Worm (Caenorhabditis elegans) whole organism, L4 larva: ENCODE results near the gene mrp-7.
A peak's percentile ranks its signal among the peaks of the same experiment; 100 is the strongest.

Experiments used
- R02D3.7 ChIP-seq: fragments of 150-350 bp; sonication (generic microtip); optimal IDR thresholded peaks from 3 replicates; lab custom pipeline; 2014; ENCODE audit warnings: missing biosample characterization, missing genetic modification characterization
- T26A8.4 ChIP-seq: fragments of 200-800 bp; sonication (Bioruptor generic); IDR thresholded peaks from 2 replicates; pipeline ENCODE4 v1.3.6; 2022; ENCODE audit warnings: missing genetic modification characterization, missing compliant biosample characterization
- Y75B8A.6 ChIP-seq: fragments of 200-800 bp; sonication (Bioruptor generic); IDR thresholded peaks from 2 replicates; pipeline ENCODE4 v1.3.6; 2022; ENCODE audit warnings: missing genetic modification reagents, missing genetic modification characterization, missing compliant biosample characterization
- ZK337.2 ChIP-seq: fragments of 200-800 bp; sonication (Bioruptor generic); IDR thresholded peaks from 2 replicates; pipeline ENCODE4 v1.3.6; 2022; ENCODE audit warnings: missing genetic modification reagents, missing genetic modification characterization, missing compliant biosample characterization
- aha-1 ChIP-seq: fragments of 150-350 bp; peaks from one replicate; lab custom pipeline; 2014; ENCODE audit warnings: missing biosample characterization, missing genetic modification characterization
- ceh-28 ChIP-seq: fragments of 150-350 bp; optimal IDR thresholded peaks from 2 replicates; lab custom pipeline; 2014; ENCODE audit warnings: missing biosample characterization, missing genetic modification reagents, missing genetic modification characterization
- ceh-44 ChIP-seq: fragments of 200-800 bp; sonication (Bioruptor generic); IDR thresholded peaks from 2 replicates; pipeline ENCODE4 v1.3.6; 2022; ENCODE audit warnings: missing genetic modification reagents, missing genetic modification characterization, missing compliant biosample characterization
- cey-2 ChIP-seq: sonication (generic microtip); optimal IDR thresholded peaks from 3 replicates; lab custom pipeline; 2017; ENCODE audit warnings: missing genetic modification characterization, mild to moderate bottlenecking, missing compliant biosample characterization, antibody characterized with exemption, borderline replicate concordance; ENCODE audit not compliant: insufficient read depth
- daf-16 ChIP-seq, 3 experiments: sonication (generic microtip); optimal IDR thresholded peaks; 2 replicates each; lab custom pipeline; 2016 to 2017; ENCODE audit warnings: missing genetic modification characterization in 3 of 3, missing genetic modification reagents in 3 of 3, mild to moderate bottlenecking in 2 of 3, missing compliant biosample characterization in 2 of 3, missing biosample characterization in 1 of 3, moderate library complexity in 1 of 3
- daf-19 ChIP-seq: fragments of 200-800 bp; sonication (Bioruptor generic); conservative IDR thresholded peaks from 2 replicates; pipeline ENCODE4 v1.3.6; 2022; ENCODE audit warnings: missing genetic modification characterization, missing compliant biosample characterization
- dmd-6 ChIP-seq: fragments of 200-800 bp; sonication (Bioruptor generic); IDR thresholded peaks from 2 replicates; pipeline ENCODE4 v1.3.6; 2022; ENCODE audit warnings: missing genetic modification reagents, missing genetic modification characterization, missing compliant biosample characterization
- dpl-1 ChIP-seq: fragments of 150-350 bp; optimal IDR thresholded peaks from 2 replicates; lab custom pipeline; 2014; ENCODE audit warnings: missing biosample characterization, missing genetic modification reagents, missing genetic modification characterization
- dve-1 ChIP-seq: sonication (generic microtip); optimal IDR thresholded peaks from 2 replicates; lab custom pipeline; 2017; ENCODE audit warnings: antibody characterized with exemption, mild to moderate bottlenecking, missing genetic modification characterization, missing compliant biosample characterization; ENCODE audit not compliant: insufficient read depth
- egl-27 ChIP-seq: sonication (generic microtip); optimal IDR thresholded peaks from 3 replicates; lab custom pipeline; 2017; ENCODE audit warnings: missing biosample characterization, missing genetic modification reagents, missing genetic modification characterization
- fkh-10 ChIP-seq: fragments of 150-350 bp; optimal IDR thresholded peaks from 2 replicates; lab custom pipeline; 2014; ENCODE audit warnings: missing biosample characterization, missing genetic modification reagents, missing genetic modification characterization
- hlh-11 ChIP-seq: fragments of 200-800 bp; sonication (Bioruptor generic); optimal IDR thresholded peaks from 2 replicates; lab custom pipeline; 2018; ENCODE audit warnings: mild to moderate bottlenecking, missing genetic modification characterization, missing compliant biosample characterization
- hlh-30 ChIP-seq: sonication (generic microtip); optimal IDR thresholded peaks from 2 replicates; lab custom pipeline; 2017; ENCODE audit warnings: antibody characterized with exemption, mild to moderate bottlenecking, missing genetic modification characterization, missing compliant biosample characterization; ENCODE audit not compliant: insufficient read depth
- hmg-1.1 ChIP-seq: fragments of 200-800 bp; sonication (Bioruptor generic); IDR thresholded peaks from 2 replicates; pipeline ENCODE4 v1.3.6; 2022; ENCODE audit warnings: missing genetic modification reagents, missing genetic modification characterization, missing compliant biosample characterization
- jun-1 ChIP-seq: fragments of 150-350 bp; optimal IDR thresholded peaks from 2 replicates; lab custom pipeline; 2014; ENCODE audit warnings: missing biosample characterization, missing genetic modification reagents, missing genetic modification characterization
- lin-29 ChIP-seq: fragments of 200-800 bp; sonication (Bioruptor generic); IDR thresholded peaks from 2 replicates; pipeline ENCODE4 v1.3.6; 2022; ENCODE audit warnings: missing genetic modification reagents, missing genetic modification characterization, missing compliant biosample characterization
- lin-38 ChIP-seq: fragments of 200-800 bp; sonication (Bioruptor generic); IDR thresholded peaks from 2 replicates; pipeline ENCODE4 v1.3.6; 2022; ENCODE audit warnings: missing genetic modification reagents, missing genetic modification characterization, missing compliant biosample characterization
- lsy-2 ChIP-seq, 2 experiments: fragments of 150-350 bp in 1 of 2; sonication (generic microtip) in 1 of 2; optimal IDR thresholded peaks; 2 replicates each; lab custom pipeline; 2014 to 2017; ENCODE audit warnings: missing biosample characterization in 2 of 2, missing genetic modification characterization in 2 of 2
- mdl-1 ChIP-seq, 2 experiments: fragments of 150-350 bp in 1 of 2; sonication (generic microtip) in 1 of 2; optimal IDR thresholded peaks; 2 replicates each; lab custom pipeline; 2014 to 2017; ENCODE audit warnings: missing biosample characterization in 2 of 2, missing genetic modification characterization in 2 of 2
- mep-1 ChIP-seq: fragments of 150-350 bp; sonication (generic microtip); optimal IDR thresholded peaks from 3 replicates; lab custom pipeline; 2014; ENCODE audit warnings: missing biosample characterization, missing genetic modification characterization
- mes-2 ChIP-seq: sonication (generic microtip); optimal IDR thresholded peaks from 2 replicates; lab custom pipeline; 2016; ENCODE audit warnings: missing genotype, mild to moderate bottlenecking, missing genetic modification characterization, missing compliant biosample characterization; ENCODE audit not compliant: poor library complexity, severe bottlenecking
- mxl-3 ChIP-seq: fragments of 200-800 bp; sonication (Bioruptor generic); optimal IDR thresholded peaks from 2 replicates; lab custom pipeline; 2018; ENCODE audit warnings: mild to moderate bottlenecking, missing genetic modification characterization, missing compliant biosample characterization
- nhr-11 ChIP-seq: fragments of 150-350 bp; optimal IDR thresholded peaks from 2 replicates; lab custom pipeline; 2014; ENCODE audit warnings: missing biosample characterization, missing genetic modification characterization
- nhr-25 ChIP-seq: sonication (generic microtip); optimal IDR thresholded peaks from 2 replicates; lab custom pipeline; 2017; ENCODE audit warnings: missing genetic modification characterization, mild to moderate bottlenecking, missing compliant biosample characterization, antibody characterized with exemption, moderate library complexity, borderline replicate concordance; ENCODE audit not compliant: insufficient read depth
- nhr-28 ChIP-seq: fragments of 150-350 bp; optimal IDR thresholded peaks from 2 replicates; lab custom pipeline; 2014; ENCODE audit warnings: missing biosample characterization, missing genetic modification characterization
- nhr-48 ChIP-seq: sonication (generic microtip); optimal IDR thresholded peaks from 2 replicates; lab custom pipeline; 2016; ENCODE audit warnings: mild to moderate bottlenecking, missing genetic modification characterization, missing compliant biosample characterization
- nhr-6 ChIP-seq: fragments of 150-350 bp; optimal IDR thresholded peaks from 2 replicates; lab custom pipeline; 2014; ENCODE audit warnings: missing biosample characterization, missing genetic modification characterization
- nhr-77 ChIP-seq: fragments of 150-350 bp; optimal IDR thresholded peaks from 2 replicates; lab custom pipeline; 2014; ENCODE audit warnings: missing biosample characterization, missing genetic modification characterization
- pha-4 ChIP-seq, 2 experiments: fragments of 150-350 bp in 1 of 2; fragments of 200-800 bp in 1 of 2; sonication (Bioruptor generic) in 1 of 2; IDR thresholded peaks in 1 of 2; optimal IDR thresholded peaks in 1 of 2; 2 replicates each; pipeline versions ENCODE4 v1.3.6 to Lab custom; 2014 to 2022; ENCODE audit warnings: missing genetic modification characterization in 2 of 2, missing genetic modification reagents in 2 of 2, missing biosample characterization in 1 of 2, missing compliant biosample characterization in 1 of 2
- php-3 ChIP-seq: fragments of 200-800 bp; sonication (Bioruptor generic); IDR thresholded peaks from 2 replicates; pipeline ENCODE4 v1.3.6; 2022; ENCODE audit warnings: missing genetic modification reagents, missing genetic modification characterization, missing compliant biosample characterization
- set-16 ChIP-seq: fragments of 200-800 bp; sonication (Bioruptor generic); IDR thresholded peaks from 2 replicates; pipeline ENCODE4 v1.3.6; 2022; ENCODE audit warnings: missing genetic modification reagents, missing genetic modification characterization, missing compliant biosample characterization
- snpc-1.2 ChIP-seq: fragments of 200-800 bp; sonication (Bioruptor generic); IDR thresholded peaks from 2 replicates; pipeline ENCODE4 v1.3.6; 2022; ENCODE audit warnings: missing genetic modification reagents, missing genetic modification characterization, missing compliant biosample characterization
- tag-97 ChIP-seq: fragments of 200-800 bp; sonication (Bioruptor generic); IDR thresholded peaks from 2 replicates; pipeline ENCODE4 v1.3.6; 2022; ENCODE audit warnings: missing genetic modification characterization, missing compliant biosample characterization
- tra-1 ChIP-seq: fragments of 200-800 bp; sonication (Bioruptor generic); IDR thresholded peaks from 2 replicates; pipeline ENCODE4 v1.3.6; 2022; ENCODE audit warnings: missing genetic modification reagents, missing genetic modification characterization, missing compliant biosample characterization
- unc-62 ChIP-seq, 3 experiments: fragments of 150-350 bp in 1 of 3; sonication (generic microtip); optimal IDR thresholded peaks in 2 of 3; peaks in 1 of 3; 1 replicate in 1 of 3; 2 replicates in 2 of 3; lab custom pipeline; 2014 to 2017; ENCODE audit warnings: missing biosample characterization in 3 of 3, missing genetic modification characterization in 3 of 3, missing genetic modification reagents in 3 of 3, missing genotype in 1 of 3
- ztf-7 ChIP-seq: fragments of 150-350 bp; optimal IDR thresholded peaks from 2 replicates; lab custom pipeline; 2014; ENCODE audit warnings: missing biosample characterization, missing genetic modification characterization

The mrp-7 gene

ce11 chrV:19643903-19644302 lies 30.7 kb upstream of the mrp-7 start, which contains the start of the genes Y43F8C.7 and mrps-28:
TSS of gene Y43F8C.7 (minus strand) at chrV:19644030.
TSS of gene mrps-28 (plus strand) at chrV:19644239.
- 0 out of 2 replicates have a peak, but pooled peaks have one; percentile 15 for TF ChIP-seq dmd-6 (GFP tag; lab: Robert Waterston, UW)
- peak; percentile 42 for TF ChIP-seq ceh-28
- peak; percentile 58 for TF ChIP-seq mes-2 (tag; lab: Kevin White, UChicago)
- peak; percentile 55 for TF ChIP-seq dpl-1
- no peak for TF ChIP-seq egl-27 (tag; lab: Kevin White, UChicago)
- TF ChIP-seq nhr-48 = no peak
- no peak for TF ChIP-seq hlh-11 (tag; lab: Kevin White, UChicago)
- TF ChIP-seq jun-1 = no peak
- TF ChIP-seq nhr-11 (tag; lab: Kevin White, UChicago) = peak; percentile 5
- TF ChIP-seq hmg-1.1 (GFP tag; lab: Robert Waterston, UW) = 0 out of 2 replicates have a peak, but pooled peaks have one; percentile 10
- peak; percentile 9 for TF ChIP-seq mep-1
- TF ChIP-seq dve-1 (tag; lab: Kevin White, UChicago) = peak; percentile 31
- no peak for TF ChIP-seq daf-16 (GFP tag; optimal IDR thresholded peaks at IDR 0.05; lab: Kevin White, UChicago)
- peak; percentile 25 for TF ChIP-seq daf-16 (tag; optimal IDR thresholded peaks at IDR 0.05; lab: Kevin White, UChicago)
- no peak for TF ChIP-seq php-3
- no peak for TF ChIP-seq fkh-10 (GFP tag; lab: Kevin White, UChicago)
- TF ChIP-seq R02D3.7 (tag; lab: Kevin White, UChicago) = no peak
- no peak for TF ChIP-seq pha-4 (GFP tag; IDR thresholded peaks at IDR 0.05; lab: Robert Waterston, UW)
- no peak for TF ChIP-seq pha-4 (tag; optimal IDR thresholded peaks at IDR 0.05; lab: Kevin White, UChicago)
- no peak for TF ChIP-seq ztf-7 (tag; lab: Kevin White, UChicago)
- no peak for TF ChIP-seq cey-2
- TF ChIP-seq ZK337.2 (GFP tag; lab: Robert Waterston, UW) = no peak
- TF ChIP-seq lsy-2 (tag; optimal IDR thresholded peaks at IDR 0.05; lab: Kevin White, UChicago) = peak; percentile 85 to 98

- TF ChIP-seq Y75B8A.6 (no peak), lin-38 (GFP tag; lab: Robert Waterston, UW) (peak; percentile 45)
- TF ChIP-seq, all 104 proteins: peak for 1
Measured at ce11 chrV:19645572-19646155, 29.0 kb upstream of the mrp-7 start, which contains the start of gene Y43F8C.9. TSS of gene Y43F8C.9 (plus strand) at chrV:19646105.

ce11 chrV:19655151-19655550 lies 19.5 kb upstream of the mrp-7 start, which contains the start of gene dmd-3:
TSS of gene dmd-3 (minus strand) at chrV:19655251.
- no peak for TF ChIP-seq ceh-44
- no peak for TF ChIP-seq nhr-77 (tag; lab: Kevin White, UChicago)
- peak; percentile 63 for TF ChIP-seq aha-1 (tag; lab: Kevin White, UChicago)
- TF ChIP-seq, all 104 proteins: peak for 1

ce11 chrV:19664574-19664973 lies 10.1 kb upstream of the mrp-7 start:
- TF ChIP-seq egl-27 (tag; lab: Kevin White, UChicago) (no peak), set-16 (GFP tag; lab: Robert Waterston, UW) (no peak), mxl-3 (no peak)

- no peak for TF ChIP-seq tag-97
- TF ChIP-seq aha-1 (tag; lab: Kevin White, UChicago) = peak; percentile 31
- peak; percentile 38 for TF ChIP-seq hlh-11 (tag; lab: Kevin White, UChicago)
- peak in 1 of 2 experiments; percentile 77 for TF ChIP-seq unc-62 (GFP tag; optimal IDR thresholded peaks at IDR 0.05 in 1 of 2; lab: Kevin White, UChicago)
- TF ChIP-seq unc-62 (tag; optimal IDR thresholded peaks at IDR 0.05; lab: Kevin White, UChicago) = no peak
- TF ChIP-seq dpl-1 = no peak
- TF ChIP-seq snpc-1.2 (GFP tag; lab: Robert Waterston, UW) = no peak
- peak in 1 of 2 experiments; percentile 60 for TF ChIP-seq mdl-1 (tag; optimal IDR thresholded peaks at IDR 0.05; lab: Kevin White, UChicago)
- TF ChIP-seq nhr-6 = peak; percentile 5
- no peak for TF ChIP-seq T26A8.4 (GFP tag; lab: Robert Waterston, UW)
- TF ChIP-seq tra-1 = peak; percentile 63; the same call in 1 of the 2 replicates
- TF ChIP-seq nhr-25 (tag; lab: Kevin White, UChicago) = peak; percentile 12
- TF ChIP-seq nhr-28 (tag; lab: Kevin White, UChicago) = peak; percentile 49
- TF ChIP-seq egl-27 (tag; lab: Kevin White, UChicago) = no peak
- no peak for TF ChIP-seq daf-19 (GFP tag; lab: Robert Waterston, UW)
- TF ChIP-seq hlh-30 = peak; percentile 80
- TF ChIP-seq lin-29 = peak; percentile 62; the same call in 1 of the 2 replicates
- TF ChIP-seq, all 104 proteins: peak for 10
Measured at ce11 chrV:19666308-19666707, 8.3 kb upstream of the mrp-7 start.
